Worm (Caenorhabditis elegans): ENCODE data around the gene F13D12.3.

Gene F13D12.3

ce11 chrII:11710771-11711170 lies 9.4 kb upstream of the F13D12.3 start:
- TF ChIP-seq elt-3 (tag; optimal IDR thresholded peaks at IDR 0.05) (no peak), blmp-1 (tag; optimal IDR thresholded peaks at IDR 0.05; ENCODE audit: insufficient read depth) (peak; percentile 30), dmd-4 (tag; optimal IDR thresholded peaks at IDR 0.05) (no peak)

- TF ChIP-seq snpc-4 (tag; optimal IDR thresholded peaks at IDR 0.05), result no peak
- no peak for TF ChIP-seq ztf-4 (tag; optimal IDR thresholded peaks at IDR 0.05)
- TF ChIP-seq nhr-10 (tag; optimal IDR thresholded peaks at IDR 0.05), result no peak
- peak in 1 of 2 experiments; percentile 14 for TF ChIP-seq lsy-2 (tag; optimal IDR thresholded peaks at IDR 0.05)
- TF ChIP-seq nhr-25 (tag; optimal IDR thresholded peaks at IDR 0.05), result no peak
- no peak for TF ChIP-seq nhr-12 (tag; optimal IDR thresholded peaks at IDR 0.05)
- no peak for TF ChIP-seq nhr-6 (tag; optimal IDR thresholded peaks at IDR 0.05)
- no peak for TF ChIP-seq lin-13 (GFP tag; optimal IDR thresholded peaks at IDR 0.05)
- TF ChIP-seq R02D3.7 (tag; optimal IDR thresholded peaks at IDR 0.05), result no peak
- TF ChIP-seq lin-11 (tag; optimal IDR thresholded peaks at IDR 0.05), result no peak
- TF ChIP-seq sma-3 (GFP tag; optimal IDR thresholded peaks at IDR 0.05), result no peak
- no peak for TF ChIP-seq alr-1 (tag; optimal IDR thresholded peaks at IDR 0.05)
- TF ChIP-seq zag-1 (tag; optimal IDR thresholded peaks at IDR 0.05), result peak; percentile 60
- no peak for TF ChIP-seq nhr-11 (tag; optimal IDR thresholded peaks at IDR 0.05)
- no peak for TF ChIP-seq elt-1 (tag; optimal IDR thresholded peaks at IDR 0.05)
- TF ChIP-seq dmd-4 (tag; optimal IDR thresholded peaks at IDR 0.05), result no peak
- TF ChIP-seq gmeb-1 (tag; optimal IDR thresholded peaks at IDR 0.05), result no peak
- TF ChIP-seq unc-55 (GFP tag; optimal IDR thresholded peaks at IDR 0.05), result no peak
- no peak for TF ChIP-seq crh-2 (tag; optimal IDR thresholded peaks at IDR 0.05)
- no peak for TF ChIP-seq elt-3 (tag; optimal IDR thresholded peaks at IDR 0.05)
- no peak for TF ChIP-seq Y55F3AM.14 (GFP tag; optimal IDR thresholded peaks at IDR 0.05)
- no peak for TF ChIP-seq peb-1 (tag; optimal IDR thresholded peaks at IDR 0.05)
- peak; percentile 17 for TF ChIP-seq C34F6.9 (tag; optimal IDR thresholded peaks at IDR 0.05)
- no peak for TF ChIP-seq nhr-77 (tag; optimal IDR thresholded peaks at IDR 0.05)
- no peak for TF ChIP-seq ZK546.5 (tag; optimal IDR thresholded peaks at IDR 0.05)
- TF ChIP-seq mbf-1 (tag; optimal IDR thresholded peaks at IDR 0.05), result no peak
- no peak for TF ChIP-seq fos-1 (tag; optimal IDR thresholded peaks at IDR 0.05)
- TF ChIP-seq unc-39 (tag; optimal IDR thresholded peaks at IDR 0.05), result no peak
- no peak for TF ChIP-seq unc-62 (GFP tag; optimal IDR thresholded peaks at IDR 0.05)
- no peak for TF ChIP-seq mab-5 (tag; optimal IDR thresholded peaks at IDR 0.05)
- TF ChIP-seq ceh-82 (tag; optimal IDR thresholded peaks at IDR 0.05), result no peak
- no peak for TF ChIP-seq nhr-21 (tag; optimal IDR thresholded peaks at IDR 0.05)
- no peak for TF ChIP-seq mdl-1 (tag; optimal IDR thresholded peaks at IDR 0.05)
- no peak for TF ChIP-seq ama-1 (optimal IDR thresholded peaks at IDR 0.05)
- TF ChIP-seq F13H6.1 (tag; optimal IDR thresholded peaks at IDR 0.05), result peak; percentile 43
- no peak for TF ChIP-seq nhr-23 (tag; optimal IDR thresholded peaks at IDR 0.05)
- TF ChIP-seq ztf-11 (tag; optimal IDR thresholded peaks at IDR 0.05), result no peak
- peak; percentile 48 for TF ChIP-seq nhr-129 (tag; optimal IDR thresholded peaks at IDR 0.05)
- TF ChIP-seq sem-4 (tag; optimal IDR thresholded peaks at IDR 0.05), result no peak
- TF ChIP-seq sma-9 (GFP tag; optimal IDR thresholded peaks at IDR 0.05), result peak; percentile 45
- no peak for TF ChIP-seq sma-9 (tag; optimal IDR thresholded peaks at IDR 0.05)
- no peak for TF ChIP-seq nhr-237 (tag; optimal IDR thresholded peaks at IDR 0.05)
- TF ChIP-seq egl-27 (tag; optimal IDR thresholded peaks at IDR 0.05), result no peak
- no peak for TF ChIP-seq ztf-1 (GFP tag; conservative IDR thresholded peaks at IDR 0.05)
- TF ChIP-seq ceh-16 (tag; optimal IDR thresholded peaks at IDR 0.05), result no peak
- no peak for TF ChIP-seq aly-2 (tag; optimal IDR thresholded peaks at IDR 0.05)
These were observed 6.6 kb upstream of the F13D12.3 start, which contains the start of gene F13D12.10 for ce11 chrII:11713569-11713968. TSS of gene F13D12.10 (plus strand) at chrII:11713799.
